Fruit fly (Drosophila melanogaster): ENCODE results near the gene CG43084.

Gene CG43084

dm6 chr3L:15650552-15650951, at the start of gene CG43084:
Gene CG43084, plus strand, starts transcription at chr3L:15650852.
- TF ChIP-seq Pif1A (GFP tag; optimal IDR thresholded peaks at IDR 0.05) (no peak), CG8159 (tag; optimal IDR thresholded peaks at IDR 0.05) (no peak), CG9948 (tag; optimal IDR thresholded peaks at IDR 0.05) (no peak), CG12605 (GFP tag; IDR thresholded peaks at IDR 0.05) (no peak), CG15710 (tag; optimal IDR thresholded peaks at IDR 0.05) (no peak), Pif1B (GFP tag; optimal IDR thresholded peaks at IDR 0.05) (no peak), CG14655 (GFP tag; optimal IDR thresholded peaks at IDR 0.05) (no peak), gl (tag; optimal IDR thresholded peaks at IDR 0.05) (no peak)

- no peak for TF ChIP-seq rn (GFP tag; IDR thresholded peaks at IDR 0.05)
- no peak for TF ChIP-seq CG10348 (GFP tag; IDR thresholded peaks at IDR 0.05)
- TF ChIP-seq CG12605 (GFP tag; IDR thresholded peaks at IDR 0.05) = no peak
- no peak for TF ChIP-seq CG14655 (GFP tag; optimal IDR thresholded peaks at IDR 0.05)
- TF ChIP-seq EcR (GFP tag; optimal IDR thresholded peaks at IDR 0.05) = no peak
- TF ChIP-seq CG34367 (tag; optimal IDR thresholded peaks at IDR 0.05) = no peak
- no peak for TF ChIP-seq CG15710 (tag; optimal IDR thresholded peaks at IDR 0.05)
- TF ChIP-seq Ets98B (GFP tag; IDR thresholded peaks at IDR 0.05) = no peak
- no peak for TF ChIP-seq CG4496 (GFP tag; IDR thresholded peaks at IDR 0.05)
- TF ChIP-seq fd96Ca (GFP tag; IDR thresholded peaks at IDR 0.05) = no peak
- TF ChIP-seq CG13204 (GFP tag; optimal IDR thresholded peaks at IDR 0.05) = no peak
- TF ChIP-seq Snoo (tag; optimal IDR thresholded peaks at IDR 0.05) = no peak
- TF ChIP-seq Pif1A (GFP tag; optimal IDR thresholded peaks at IDR 0.05) = no peak
- TF ChIP-seq CG8301 (tag; optimal IDR thresholded peaks at IDR 0.05) = no peak
- no peak for TF ChIP-seq CG32121 (GFP tag; IDR thresholded peaks at IDR 0.05)
- no peak for TF ChIP-seq CG9948 (tag; optimal IDR thresholded peaks at IDR 0.05)
- TF ChIP-seq Pif1B (GFP tag; optimal IDR thresholded peaks at IDR 0.05) = no peak
- TF ChIP-seq gl (tag; optimal IDR thresholded peaks at IDR 0.05) = no peak
- no peak for TF ChIP-seq D1 (tag; optimal IDR thresholded peaks at IDR 0.05)
Measured at dm6 chr3L:15604979-15605378, 45.7 kb upstream of the CG43084 start.

dm6 chr3L:15610109-15610508, 40.5 kb upstream of the CG43084 start, which contains the start of gene CG7650:
Gene CG7650, minus strand, starts transcription at chr3L:15610386.
- TF ChIP-seq EcR (GFP tag; optimal IDR thresholded peaks at IDR 0.05) (no peak), CG32121 (GFP tag; IDR thresholded peaks at IDR 0.05) (no peak), rn (GFP tag; IDR thresholded peaks at IDR 0.05) (no peak), CG13204 (GFP tag; optimal IDR thresholded peaks at IDR 0.05) (no peak), CG9948 (tag; optimal IDR thresholded peaks at IDR 0.05) (no peak), CG10348 (GFP tag; IDR thresholded peaks at IDR 0.05) (no peak), CG8159 (tag; optimal IDR thresholded peaks at IDR 0.05) (no peak), Snoo (tag; optimal IDR thresholded peaks at IDR 0.05) (no peak), CG4496 (GFP tag; IDR thresholded peaks at IDR 0.05) (no peak), fd96Ca (GFP tag; IDR thresholded peaks at IDR 0.05) (no peak), CG14655 (GFP tag; optimal IDR thresholded peaks at IDR 0.05) (no peak), Pif1B (GFP tag; optimal IDR thresholded peaks at IDR 0.05) (no peak), Ets98B (GFP tag; IDR thresholded peaks at IDR 0.05) (no peak), gl (tag; optimal IDR thresholded peaks at IDR 0.05) (no peak), D1 (tag; optimal IDR thresholded peaks at IDR 0.05) (no peak), CG15710 (tag; optimal IDR thresholded peaks at IDR 0.05) (no peak), CG17806 (tag; optimal IDR thresholded peaks at IDR 0.05) (no peak), Pif1A (GFP tag; optimal IDR thresholded peaks at IDR 0.05) (no peak), CG8301 (tag; optimal IDR thresholded peaks at IDR 0.05) (no peak), CG34367 (tag; optimal IDR thresholded peaks at IDR 0.05) (no peak)

- TF ChIP-seq Ets98B (GFP tag; IDR thresholded peaks at IDR 0.05) (no peak), Pif1B (GFP tag; optimal IDR thresholded peaks at IDR 0.05) (no peak), fd96Ca (GFP tag; IDR thresholded peaks at IDR 0.05) (no peak), EcR (GFP tag; optimal IDR thresholded peaks at IDR 0.05) (no peak), Snoo (tag; optimal IDR thresholded peaks at IDR 0.05) (no peak), CG15710 (tag; optimal IDR thresholded peaks at IDR 0.05) (no peak), gl (tag; optimal IDR thresholded peaks at IDR 0.05) (no peak), D1 (tag; optimal IDR thresholded peaks at IDR 0.05) (no peak), CG34367 (tag; optimal IDR thresholded peaks at IDR 0.05) (no peak), CG4496 (GFP tag; IDR thresholded peaks at IDR 0.05) (no peak), Pif1A (GFP tag; optimal IDR thresholded peaks at IDR 0.05) (no peak)
Measured at dm6 chr3L:15612728-15613127, 37.9 kb upstream of the CG43084 start, which contains the start of gene CG13449. Gene CG13449, minus strand, starts transcription at chr3L:15612828.

dm6 chr3L:15616490-15616889, 34.2 kb upstream of the CG43084 start:
- TF ChIP-seq CG17806 (tag; optimal IDR thresholded peaks at IDR 0.05) (no peak), CG8159 (tag; optimal IDR thresholded peaks at IDR 0.05) (no peak), CG10348 (GFP tag; IDR thresholded peaks at IDR 0.05) (no peak), Pif1A (GFP tag; optimal IDR thresholded peaks at IDR 0.05) (no peak)

dm6 chr3L:15616900-15617299, 33.8 kb upstream of the CG43084 start:
- TF ChIP-seq rn (GFP tag; IDR thresholded peaks at IDR 0.05) = no peak
- TF ChIP-seq CG32121 (GFP tag; IDR thresholded peaks at IDR 0.05) = no peak
- TF ChIP-seq fd96Ca (GFP tag; IDR thresholded peaks at IDR 0.05) = no peak
- TF ChIP-seq gl (tag; optimal IDR thresholded peaks at IDR 0.05) = no peak
- no peak for TF ChIP-seq Pif1B (GFP tag; optimal IDR thresholded peaks at IDR 0.05)
- TF ChIP-seq CG4496 (GFP tag; IDR thresholded peaks at IDR 0.05) = no peak
- TF ChIP-seq EcR (GFP tag; optimal IDR thresholded peaks at IDR 0.05) = no peak
- no peak for TF ChIP-seq Snoo (tag; optimal IDR thresholded peaks at IDR 0.05)
- TF ChIP-seq CG15710 (tag; optimal IDR thresholded peaks at IDR 0.05) = no peak
- TF ChIP-seq CG17806 (tag; optimal IDR thresholded peaks at IDR 0.05) = no peak
- no peak for TF ChIP-seq CG13204 (GFP tag; optimal IDR thresholded peaks at IDR 0.05)
- no peak for TF ChIP-seq CG14655 (GFP tag; optimal IDR thresholded peaks at IDR 0.05)
- no peak for TF ChIP-seq CG12605 (GFP tag; IDR thresholded peaks at IDR 0.05)
- no peak for TF ChIP-seq Pif1A (GFP tag; optimal IDR thresholded peaks at IDR 0.05)
- TF ChIP-seq CG34367 (tag; optimal IDR thresholded peaks at IDR 0.05) = no peak

Data from whole organism, pupa.